Worm (Caenorhabditis elegans): ENCODE results near the gene cft-1.

- no peak for TF ChIP-seq ztf-4 (tag; optimal IDR thresholded peaks at IDR 0.05)
- TF ChIP-seq snpc-4 (tag; optimal IDR thresholded peaks at IDR 0.05), result no peak
- no peak for TF ChIP-seq nhr-23 (tag; optimal IDR thresholded peaks at IDR 0.05)
Observed at ce11 chrV:5570433-5570832, 31.8 kb downstream of the cft-1 start, which contains the start of gene glb-6.

All from whole organism, L2 larva.